Fruit fly (Drosophila melanogaster) whole organism, prepupa: ENCODE measurements around the gene CG9757.

Experiments
- CG6163 ChIP-seq: fragments of 200-800 bp; sonication (Bioruptor generic); IDR thresholded peaks from 3 replicates; pipeline ENCODE4 v1.3.6; 2022; ENCODE audit warnings: missing biosample characterization, missing genetic modification characterization
- CG8119 ChIP-seq: fragments of 200-800 bp; sonication (Bioruptor generic); IDR thresholded peaks from 3 replicates; pipeline ENCODE4 v1.3.6; 2022; ENCODE audit warnings: missing biosample characterization, missing genetic modification characterization
- Hr39 ChIP-seq: fragments of 200-800 bp; sonication (Bioruptor generic); optimal IDR thresholded peaks from 2 replicates; lab custom pipeline; 2016; ENCODE audit warnings: missing biosample characterization, missing genetic modification characterization
- Met ChIP-seq: fragments of 200-800 bp; sonication (Bioruptor generic); optimal IDR thresholded peaks from 3 replicates; lab custom pipeline; 2016; ENCODE audit warnings: missing biosample characterization, missing genetic modification characterization
- OdsH ChIP-seq: fragments of 200-800 bp; sonication (Bioruptor generic); optimal IDR thresholded peaks from 3 replicates; lab custom pipeline; 2016; ENCODE audit warnings: missing biosample characterization, missing genetic modification characterization
- Sox14 ChIP-seq: fragments of 200-800 bp; sonication (Bioruptor generic); optimal IDR thresholded peaks from 3 replicates; lab custom pipeline; 2016; ENCODE audit warnings: missing biosample characterization, missing genetic modification characterization
- esn ChIP-seq: fragments of 200-800 bp; sonication (Bioruptor generic); optimal IDR thresholded peaks from 2 replicates; lab custom pipeline; 2016; ENCODE audit warnings: missing biosample characterization, mild to moderate bottlenecking, missing genetic modification characterization, moderate library complexity

dm6 chr3R:13660924-13661659, 48.9 kb upstream of the CG9757 start, which contains the start of gene B52:
- TF ChIP-seq Met (GFP tag; lab: Kevin White, UChicago) (peak; percentile 61), OdsH (peak; percentile 42), CG8119 (GFP tag; lab: Robert Waterston, UW) (no peak), CG6163 (GFP tag; lab: Robert Waterston, UW) (peak; percentile 58; the same call in 1 of the 3 replicates), esn (GFP tag; lab: Kevin White, UChicago) (peak; percentile 75), Sox14 (GFP tag; lab: Kevin White, UChicago) (peak; percentile 48), Hr39 (GFP tag; lab: Kevin White, UChicago) (peak; percentile 59)
